Fruit fly (Drosophila melanogaster): ENCODE results near the gene CG33191.

- TF ChIP-seq rgr (GFP tag; optimal IDR thresholded peaks at IDR 0.05) (no peak), GATAd (GFP tag; optimal IDR thresholded peaks at IDR 0.05) (no peak), usp (GFP tag; optimal IDR thresholded peaks at IDR 0.05) (no peak), N (GFP tag; optimal IDR thresholded peaks at IDR 0.05) (no peak), CG32264 (GFP tag; optimal IDR thresholded peaks at IDR 0.05) (no peak), foxo (GFP tag; optimal IDR thresholded peaks at IDR 0.05) (no peak), br (GFP tag; optimal IDR thresholded peaks at IDR 0.05) (no peak)
Observed at dm6 chr3R:8784788-8785187, 5.1 kb upstream of the CG33191 start.

All from whole organism, wandering third instar larva.